Fruit fly (Drosophila melanogaster): ENCODE measurements around the gene CG2104.

dm6 chr3R:5723122-5723521 is 30.0 kb upstream of the CG2104 start:
- no peak for TF ChIP-seq foxo (GFP tag; optimal IDR thresholded peaks at IDR 0.05)
- no peak for TF ChIP-seq psq (GFP tag; optimal IDR thresholded peaks at IDR 0.05)
- TF ChIP-seq dmrt93B (GFP tag; optimal IDR thresholded peaks at IDR 0.05) = no peak
- no peak for TF ChIP-seq Dfd (GFP tag; optimal IDR thresholded peaks at IDR 0.05)
- no peak for TF ChIP-seq usp (GFP tag; optimal IDR thresholded peaks at IDR 0.05)
- no peak for TF ChIP-seq h (GFP tag; optimal IDR thresholded peaks at IDR 0.05)
- no peak for TF ChIP-seq ey (GFP tag; optimal IDR thresholded peaks at IDR 0.05)
- no peak for TF ChIP-seq lola (GFP tag; optimal IDR thresholded peaks at IDR 0.05)
- TF ChIP-seq sv (GFP tag; optimal IDR thresholded peaks at IDR 0.05) = no peak
- TF ChIP-seq dl (GFP tag; optimal IDR thresholded peaks at IDR 0.05; ENCODE audit: insufficient read depth in 1 of 2, partially characterized antibody in 2 of 2) = no peak
- no peak for TF ChIP-seq Myc (optimal IDR thresholded peaks at IDR 0.05)
- TF ChIP-seq GATAd (GFP tag; optimal IDR thresholded peaks at IDR 0.05) = no peak
